Worm (Caenorhabditis elegans) whole organism, L4 larva: ENCODE measurements around the gene K02A6.2.

Experiments used
- D1046.2 ChIP-seq: fragments of 200-800 bp; sonication (Bioruptor generic); IDR thresholded peaks from 2 replicates; pipeline ENCODE4 v1.3.6; 2022; ENCODE audit warnings: missing genetic modification characterization, missing compliant biosample characterization
- F44E2.7 ChIP-seq: fragments of 200-800 bp; sonication (Bioruptor generic); IDR thresholded peaks from 2 replicates; pipeline ENCODE4 v2.1.2; 2022; ENCODE audit warnings: missing genetic modification characterization, missing compliant biosample characterization
- R02D3.7 ChIP-seq: fragments of 150-350 bp; sonication (generic microtip); optimal IDR thresholded peaks from 3 replicates; lab custom pipeline; 2014; ENCODE audit warnings: missing biosample characterization, missing genetic modification characterization
- T20F7.1 ChIP-seq: fragments of 200-800 bp; sonication (Bioruptor generic); optimal IDR thresholded peaks from 2 replicates; lab custom pipeline; 2018; ENCODE audit warnings: mild to moderate bottlenecking, missing genetic modification characterization, missing compliant biosample characterization
- Y105C5A.15 ChIP-seq: fragments of 200-800 bp; sonication (Bioruptor generic); IDR thresholded peaks from 2 replicates; pipeline ENCODE4 v1.3.6; 2022; ENCODE audit warnings: missing genetic modification characterization, missing compliant biosample characterization
- Y48G9A.11 ChIP-seq: fragments of 200-800 bp; sonication (Bioruptor generic); IDR thresholded peaks from 2 replicates; pipeline ENCODE4 v1.3.6; 2022; ENCODE audit warnings: missing genetic modification reagents, missing genetic modification characterization, missing compliant biosample characterization
- aha-1 ChIP-seq: fragments of 150-350 bp; peaks from one replicate; lab custom pipeline; 2014; ENCODE audit warnings: missing biosample characterization, missing genetic modification characterization
- ama-1 ChIP-seq: fragments of 150-350 bp; optimal IDR thresholded peaks from 2 replicates; lab custom pipeline; 2014; ENCODE audit warnings: inconsistent platforms, mixed read lengths
- arid-1 ChIP-seq: fragments of 200-800 bp; sonication (Bioruptor generic); conservative IDR thresholded peaks from 2 replicates; pipeline ENCODE4 v1.3.6; 2022; ENCODE audit warnings: missing genetic modification reagents, missing genetic modification characterization, missing compliant biosample characterization
- attf-4 ChIP-seq: sonication (generic microtip); optimal IDR thresholded peaks from 3 replicates; lab custom pipeline; 2017; ENCODE audit warnings: missing biosample characterization, missing genetic modification characterization
- ceh-28 ChIP-seq: fragments of 150-350 bp; optimal IDR thresholded peaks from 2 replicates; lab custom pipeline; 2014; ENCODE audit warnings: missing biosample characterization, missing genetic modification reagents, missing genetic modification characterization
- ceh-62 ChIP-seq: sonication (generic microtip); optimal IDR thresholded peaks from 2 replicates; lab custom pipeline; 2017; ENCODE audit warnings: missing biosample characterization, missing genetic modification characterization
- ceh-82 ChIP-seq: sonication (generic microtip); optimal IDR thresholded peaks from 2 replicates; lab custom pipeline; 2017; ENCODE audit warnings: missing biosample characterization, missing genetic modification characterization
- daf-16 ChIP-seq, 3 experiments: sonication (generic microtip); optimal IDR thresholded peaks; 2 replicates each; lab custom pipeline; 2016 to 2017; ENCODE audit warnings: missing genetic modification characterization in 3 of 3, missing genetic modification reagents in 3 of 3, mild to moderate bottlenecking in 2 of 3, missing compliant biosample characterization in 2 of 3, missing biosample characterization in 1 of 3, moderate library complexity in 1 of 3
- daf-19 ChIP-seq: fragments of 200-800 bp; sonication (Bioruptor generic); conservative IDR thresholded peaks from 2 replicates; pipeline ENCODE4 v1.3.6; 2022; ENCODE audit warnings: missing genetic modification characterization, missing compliant biosample characterization
- daf-8 ChIP-seq: fragments of 200-800 bp; sonication (Bioruptor generic); IDR thresholded peaks from 2 replicates; pipeline ENCODE4 v1.3.6; 2022; ENCODE audit warnings: missing genetic modification characterization, missing compliant biosample characterization
- dmd-6 ChIP-seq: fragments of 200-800 bp; sonication (Bioruptor generic); IDR thresholded peaks from 2 replicates; pipeline ENCODE4 v1.3.6; 2022; ENCODE audit warnings: missing genetic modification reagents, missing genetic modification characterization, missing compliant biosample characterization
- dpl-1 ChIP-seq: fragments of 150-350 bp; optimal IDR thresholded peaks from 2 replicates; lab custom pipeline; 2014; ENCODE audit warnings: missing biosample characterization, missing genetic modification reagents, missing genetic modification characterization
- dve-1 ChIP-seq: sonication (generic microtip); optimal IDR thresholded peaks from 2 replicates; lab custom pipeline; 2017; ENCODE audit warnings: antibody characterized with exemption, mild to moderate bottlenecking, missing genetic modification characterization, missing compliant biosample characterization; ENCODE audit not compliant: insufficient read depth
- fkh-10 ChIP-seq: fragments of 150-350 bp; optimal IDR thresholded peaks from 2 replicates; lab custom pipeline; 2014; ENCODE audit warnings: missing biosample characterization, missing genetic modification reagents, missing genetic modification characterization
- hif-1 ChIP-seq, 2 experiments: sonication (generic microtip); optimal IDR thresholded peaks; 2 replicates each; lab custom pipeline; 2016 to 2017; ENCODE audit warnings: missing compliant biosample characterization in 2 of 2, missing genetic modification characterization in 2 of 2, missing genetic modification reagents in 2 of 2, missing genotype in 2 of 2, mild to moderate bottlenecking in 1 of 2
- hlh-11 ChIP-seq: fragments of 200-800 bp; sonication (Bioruptor generic); optimal IDR thresholded peaks from 2 replicates; lab custom pipeline; 2018; ENCODE audit warnings: mild to moderate bottlenecking, missing genetic modification characterization, missing compliant biosample characterization
- hmg-1.1 ChIP-seq: fragments of 200-800 bp; sonication (Bioruptor generic); IDR thresholded peaks from 2 replicates; pipeline ENCODE4 v1.3.6; 2022; ENCODE audit warnings: missing genetic modification reagents, missing genetic modification characterization, missing compliant biosample characterization
- jun-1 ChIP-seq: fragments of 150-350 bp; optimal IDR thresholded peaks from 2 replicates; lab custom pipeline; 2014; ENCODE audit warnings: missing biosample characterization, missing genetic modification reagents, missing genetic modification characterization
- lim-7 ChIP-seq: fragments of 200-800 bp; sonication (Bioruptor generic); IDR thresholded peaks from 2 replicates; pipeline ENCODE4 v1.3.6; 2022; ENCODE audit warnings: missing genetic modification characterization, missing compliant biosample characterization
- lin-1 ChIP-seq: fragments of 200-800 bp; sonication (Bioruptor generic); IDR thresholded peaks from 2 replicates; pipeline ENCODE4 v1.3.6; 2022; ENCODE audit warnings: missing genetic modification reagents, missing genetic modification characterization, missing compliant biosample characterization
- lin-15B ChIP-seq: fragments of 150-350 bp; sonication (generic microtip); optimal IDR thresholded peaks from 3 replicates; lab custom pipeline; 2014; ENCODE audit warnings: missing biosample characterization, missing genetic modification characterization
- lin-29 ChIP-seq: fragments of 200-800 bp; sonication (Bioruptor generic); IDR thresholded peaks from 2 replicates; pipeline ENCODE4 v1.3.6; 2022; ENCODE audit warnings: missing genetic modification reagents, missing genetic modification characterization, missing compliant biosample characterization
- lin-39 ChIP-seq: fragments of 150-350 bp; optimal IDR thresholded peaks from 2 replicates; lab custom pipeline; 2014; ENCODE audit warnings: missing biosample characterization, missing genetic modification reagents, missing genetic modification characterization
- madf-5 ChIP-seq, 2 experiments: fragments of 200-800 bp; sonication (Bioruptor generic); IDR thresholded peaks; 2 replicates each; pipeline ENCODE4 v1.3.6; 2022; ENCODE audit warnings: missing compliant biosample characterization in 2 of 2, missing genetic modification characterization in 2 of 2
- mdl-1 ChIP-seq, 2 experiments: fragments of 150-350 bp in 1 of 2; sonication (generic microtip) in 1 of 2; optimal IDR thresholded peaks; 2 replicates each; lab custom pipeline; 2014 to 2017; ENCODE audit warnings: missing biosample characterization in 2 of 2, missing genetic modification characterization in 2 of 2
- mep-1 ChIP-seq: fragments of 150-350 bp; sonication (generic microtip); optimal IDR thresholded peaks from 3 replicates; lab custom pipeline; 2014; ENCODE audit warnings: missing biosample characterization, missing genetic modification characterization
- mes-2 ChIP-seq: sonication (generic microtip); optimal IDR thresholded peaks from 2 replicates; lab custom pipeline; 2016; ENCODE audit warnings: missing genotype, mild to moderate bottlenecking, missing genetic modification characterization, missing compliant biosample characterization; ENCODE audit not compliant: poor library complexity, severe bottlenecking
- mxl-2 ChIP-seq: fragments of 200-800 bp; sonication (Bioruptor generic); conservative IDR thresholded peaks from 2 replicates; pipeline ENCODE4 v1.3.6; 2022; ENCODE audit warnings: missing genetic modification reagents, missing genetic modification characterization, missing compliant biosample characterization
- mxl-3 ChIP-seq: fragments of 200-800 bp; sonication (Bioruptor generic); optimal IDR thresholded peaks from 2 replicates; lab custom pipeline; 2018; ENCODE audit warnings: mild to moderate bottlenecking, missing genetic modification characterization, missing compliant biosample characterization
- nhr-10 ChIP-seq: fragments of 150-350 bp; optimal IDR thresholded peaks from 2 replicates; lab custom pipeline; 2014; ENCODE audit warnings: missing biosample characterization, missing genetic modification characterization
- nhr-102 ChIP-seq: sonication (generic microtip); optimal IDR thresholded peaks from 2 replicates; lab custom pipeline; 2016; ENCODE audit warnings: mild to moderate bottlenecking, missing genetic modification characterization, moderate library complexity, missing compliant biosample characterization
- nhr-11 ChIP-seq: fragments of 150-350 bp; optimal IDR thresholded peaks from 2 replicates; lab custom pipeline; 2014; ENCODE audit warnings: missing biosample characterization, missing genetic modification characterization
- nhr-237 ChIP-seq: sonication (generic microtip); optimal IDR thresholded peaks from 2 replicates; lab custom pipeline; 2017; ENCODE audit warnings: missing biosample characterization, missing genetic modification characterization
- nhr-25 ChIP-seq: sonication (generic microtip); optimal IDR thresholded peaks from 2 replicates; lab custom pipeline; 2017; ENCODE audit warnings: missing genetic modification characterization, mild to moderate bottlenecking, missing compliant biosample characterization, antibody characterized with exemption, moderate library complexity, borderline replicate concordance; ENCODE audit not compliant: insufficient read depth
- nhr-28 ChIP-seq: fragments of 150-350 bp; optimal IDR thresholded peaks from 2 replicates; lab custom pipeline; 2014; ENCODE audit warnings: missing biosample characterization, missing genetic modification characterization
- nhr-6 ChIP-seq: fragments of 150-350 bp; optimal IDR thresholded peaks from 2 replicates; lab custom pipeline; 2014; ENCODE audit warnings: missing biosample characterization, missing genetic modification characterization
- pqm-1 ChIP-seq: sonication (generic microtip); optimal IDR thresholded peaks from 2 replicates; lab custom pipeline; 2017; ENCODE audit warnings: missing biosample characterization, missing genetic modification characterization
- sdz-12 ChIP-seq: fragments of 200-800 bp; sonication (Bioruptor generic); optimal IDR thresholded peaks from 2 replicates; lab custom pipeline; 2018; ENCODE audit warnings: mild to moderate bottlenecking, missing genetic modification characterization, missing compliant biosample characterization
- set-16 ChIP-seq: fragments of 200-800 bp; sonication (Bioruptor generic); IDR thresholded peaks from 2 replicates; pipeline ENCODE4 v1.3.6; 2022; ENCODE audit warnings: missing genetic modification reagents, missing genetic modification characterization, missing compliant biosample characterization
- skn-1 ChIP-seq: fragments of 150-350 bp; optimal IDR thresholded peaks from 2 replicates; lab custom pipeline; 2014; ENCODE audit warnings: missing biosample characterization, missing genetic modification characterization
- spr-1 ChIP-seq: sonication (generic microtip); optimal IDR thresholded peaks from 2 replicates; lab custom pipeline; 2016; ENCODE audit warnings: mild to moderate bottlenecking, missing genetic modification characterization, missing compliant biosample characterization
- tra-1 ChIP-seq: fragments of 200-800 bp; sonication (Bioruptor generic); IDR thresholded peaks from 2 replicates; pipeline ENCODE4 v1.3.6; 2022; ENCODE audit warnings: missing genetic modification reagents, missing genetic modification characterization, missing compliant biosample characterization
- unc-39 ChIP-seq: sonication (generic microtip); optimal IDR thresholded peaks from 2 replicates; lab custom pipeline; 2017; ENCODE audit warnings: missing biosample characterization, missing genetic modification characterization
- unc-62 ChIP-seq, 3 experiments: fragments of 150-350 bp in 1 of 3; sonication (generic microtip); optimal IDR thresholded peaks in 2 of 3; peaks in 1 of 3; 1 replicate in 1 of 3; 2 replicates in 2 of 3; lab custom pipeline; 2014 to 2017; ENCODE audit warnings: missing biosample characterization in 3 of 3, missing genetic modification characterization in 3 of 3, missing genetic modification reagents in 3 of 3, missing genotype in 1 of 3
- zag-1 ChIP-seq: fragments of 150-350 bp; optimal IDR thresholded peaks from 2 replicates; lab custom pipeline; 2014; ENCODE audit warnings: missing biosample characterization, missing genetic modification characterization
- zfp-2 ChIP-seq: sonication (generic microtip); optimal IDR thresholded peaks from 2 replicates; lab custom pipeline; 2016; ENCODE audit warnings: mild to moderate bottlenecking, missing genetic modification characterization, missing compliant biosample characterization

The K02A6.2 gene

DNA sequence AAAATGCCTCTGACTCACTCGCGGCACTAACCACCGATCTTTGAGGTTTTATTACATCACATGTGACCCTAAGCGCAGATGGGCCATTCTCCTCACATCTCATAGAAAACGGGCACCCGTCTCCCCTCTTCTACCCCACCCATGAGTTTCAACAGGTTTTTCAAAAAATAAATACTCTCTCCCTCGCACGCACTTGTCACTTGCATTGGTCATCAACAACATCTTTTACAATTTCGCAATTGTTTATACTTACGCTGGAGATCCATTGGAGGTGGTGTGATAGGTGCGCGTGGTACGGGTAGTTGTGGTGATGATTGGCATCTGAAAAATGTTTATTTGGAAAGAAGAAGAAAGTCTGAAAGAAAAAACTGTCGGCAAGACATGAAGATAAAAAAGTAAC, 11.2 kb upstream of the K02A6.2 start, which contains the start of gene M60.4 (continued):
- TF ChIP-seq ceh-62 (no peak), mxl-3 (GFP tag; lab: Kevin White, UChicago) (peak; percentile 57), R02D3.7 (no peak), sdz-12 (GFP tag; lab: Kevin White, UChicago) (no peak), attf-4 (tag; lab: Kevin White, UChicago) (no peak), T20F7.1 (GFP tag; lab: Kevin White, UChicago) (no peak), mdl-1 (tag; optimal IDR thresholded peaks at IDR 0.05; lab: Kevin White, UChicago) (peak; percentile 63 to 80), lin-29 (GFP tag; lab: Robert Waterston, UW) (no peak), aha-1 (tag; lab: Kevin White, UChicago) (peak; percentile 78), nhr-102 (tag; lab: Kevin White, UChicago) (no peak), dpl-1 (GFP tag; lab: Kevin White, UChicago) (no peak), hif-1 (tag; optimal IDR thresholded peaks at IDR 0.05; lab: Kevin White, UChicago) (peak in 1 of 2 experiments; percentile 28), zag-1 (tag; lab: Kevin White, UChicago) (no peak), lin-15B (tag; lab: Kevin White, UChicago) (no peak), Y48G9A.11 (GFP tag; lab: Robert Waterston, UW) (no peak), nhr-237 (tag; lab: Kevin White, UChicago) (no peak), madf-5 (GFP tag; IDR thresholded peaks at IDR 0.05; lab: Robert Waterston, UW) (no peak), ama-1 (lab: Kevin White, UChicago) (no peak), nhr-6 (tag; lab: Kevin White, UChicago) (no peak), jun-1 (tag; lab: Kevin White, UChicago) (no peak), F44E2.7 (GFP tag; lab: Robert Waterston, UW) (no peak), fkh-10 (GFP tag; lab: Kevin White, UChicago) (no peak), Y105C5A.15 (GFP tag; lab: Robert Waterston, UW) (no peak), dve-1 (tag; lab: Kevin White, UChicago) (peak; percentile 43), nhr-10 (no peak), hmg-1.1 (GFP tag; lab: Robert Waterston, UW) (peak; percentile 47), lim-7 (no peak), zfp-2 (no peak), nhr-25 (peak; percentile 18), unc-39 (no peak), nhr-11 (peak; percentile 11), dmd-6 (GFP tag; lab: Robert Waterston, UW) (peak; percentile 64), D1046.2 (GFP tag; lab: Robert Waterston, UW) (no peak), hlh-11 (tag; lab: Kevin White, UChicago) (peak; percentile 74), spr-1 (tag; lab: Kevin White, UChicago) (no peak), nhr-28 (tag; lab: Kevin White, UChicago) (peak; percentile 62), daf-16 (GFP tag; optimal IDR thresholded peaks at IDR 0.05; lab: Kevin White, UChicago) (peak in 1 of 2 experiments; percentile 94), daf-16 (tag; optimal IDR thresholded peaks at IDR 0.05; lab: Kevin White, UChicago) (peak; percentile 48), lin-39 (tag; lab: Kevin White, UChicago) (no peak), mep-1 (tag; lab: Kevin White, UChicago) (peak; percentile 45), skn-1 (no peak), lin-1 (GFP tag; lab: Robert Waterston, UW) (no peak), mxl-2 (GFP tag; lab: Robert Waterston, UW) (no peak), daf-8 (GFP tag; lab: Robert Waterston, UW) (no peak), set-16 (no peak), ceh-28 (tag; lab: Kevin White, UChicago) (no peak), ceh-82 (tag; lab: Kevin White, UChicago) (no peak), tra-1 (GFP tag; lab: Robert Waterston, UW) (peak; percentile 70), pqm-1 (tag; lab: Kevin White, UChicago) (no peak), mes-2 (tag; lab: Kevin White, UChicago) (peak; percentile 17), unc-62 (GFP tag; optimal IDR thresholded peaks at IDR 0.05 in 1 of 2; lab: Kevin White, UChicago) (peak in 1 of 2 experiments; percentile 100), unc-62 (tag; optimal IDR thresholded peaks at IDR 0.05; lab: Kevin White, UChicago) (no peak), daf-19 (no peak), arid-1 (no peak)
